Worm (Caenorhabditis elegans) whole organism, mixed stage, embryonic: ENCODE data around the gene dpy-3.

ENCODE experiments used
- M03D4.4 ChIP-seq: sonication (generic microtip); optimal IDR thresholded peaks from 2 replicates; lab custom pipeline; 2017; ENCODE audit warnings: mild to moderate bottlenecking, missing genetic modification characterization, missing compliant biosample characterization
- bed-3 ChIP-seq: fragments of 200-800 bp; sonication (Bioruptor generic); optimal IDR thresholded peaks from 3 replicates; lab custom pipeline; 2018; ENCODE audit warnings: mild to moderate bottlenecking, missing genetic modification characterization, moderate library complexity, missing compliant biosample characterization
- blmp-1 ChIP-seq: fragments of 150-350 bp; optimal IDR thresholded peaks from 2 replicates; lab custom pipeline; 2014; ENCODE audit warnings: missing biosample characterization, missing genetic modification characterization
- ceh-43 ChIP-seq: fragments of 200-800 bp; sonication (Bioruptor generic); optimal IDR thresholded peaks from 2 replicates; lab custom pipeline; 2018; ENCODE audit warnings: mild to moderate bottlenecking, missing genetic modification characterization, moderate library complexity, missing compliant biosample characterization
- ceh-83 ChIP-seq: fragments of 200-800 bp; sonication (Bioruptor generic); optimal IDR thresholded peaks from 2 replicates; lab custom pipeline; 2018; ENCODE audit warnings: mild to moderate bottlenecking, missing genetic modification characterization, missing compliant biosample characterization
- ces-1 ChIP-seq: fragments of 150-350 bp; optimal IDR thresholded peaks from 2 replicates; lab custom pipeline; 2014; ENCODE audit warnings: missing biosample characterization, missing genetic modification reagents, missing genetic modification characterization
- cnd-1 ChIP-seq: fragments of 200-800 bp; sonication (Bioruptor generic); optimal IDR thresholded peaks from 2 replicates; lab custom pipeline; 2018; ENCODE audit warnings: mild to moderate bottlenecking, missing genetic modification characterization, missing compliant biosample characterization
- drap-1 ChIP-seq: fragments of 200-800 bp; sonication (Bioruptor generic); optimal IDR thresholded peaks from 3 replicates; lab custom pipeline; 2018; ENCODE audit warnings: mild to moderate bottlenecking, missing genetic modification characterization, missing compliant biosample characterization
- elt-1 ChIP-seq: sonication (generic microtip); optimal IDR thresholded peaks from 2 replicates; lab custom pipeline; 2017; ENCODE audit warnings: missing genetic modification characterization, mild to moderate bottlenecking, missing compliant biosample characterization, antibody characterized with exemption, moderate library complexity, borderline replicate concordance; ENCODE audit not compliant: insufficient read depth
- flh-1 ChIP-seq: fragments of 200-800 bp; sonication (Bioruptor generic); optimal IDR thresholded peaks from 2 replicates; lab custom pipeline; 2018; ENCODE audit warnings: mild to moderate bottlenecking, missing genetic modification characterization, moderate library complexity, missing compliant biosample characterization
- ham-2 ChIP-seq: fragments of 200-800 bp; sonication (Bioruptor generic); optimal IDR thresholded peaks from 2 replicates; lab custom pipeline; 2018; ENCODE audit warnings: mild to moderate bottlenecking, missing genetic modification characterization, missing compliant biosample characterization
- hlh-1 ChIP-seq: fragments of 150-350 bp; optimal IDR thresholded peaks from 2 replicates; lab custom pipeline; 2014; ENCODE audit warnings: missing biosample characterization, missing genetic modification reagents, missing genetic modification characterization
- lin-13 ChIP-seq: fragments of 150-350 bp; optimal IDR thresholded peaks from 2 replicates; lab custom pipeline; 2014; ENCODE audit warnings: missing biosample characterization, missing genetic modification characterization
- mab-5 ChIP-seq: fragments of 150-350 bp; optimal IDR thresholded peaks from 2 replicates; lab custom pipeline; 2014; ENCODE audit warnings: missing biosample characterization, missing genetic modification characterization
- mep-1 ChIP-seq: fragments of 150-350 bp; optimal IDR thresholded peaks from 2 replicates; lab custom pipeline; 2017; ENCODE audit warnings: missing biosample characterization, missing genetic modification reagents, missing genetic modification characterization, inconsistent platforms
- mls-2 ChIP-seq: sonication (generic microtip); optimal IDR thresholded peaks from 2 replicates; lab custom pipeline; 2016; ENCODE audit warnings: mild to moderate bottlenecking, missing genetic modification characterization, moderate library complexity, missing compliant biosample characterization
- nhr-12 ChIP-seq: fragments of 150-350 bp; optimal IDR thresholded peaks from 2 replicates; lab custom pipeline; 2014; ENCODE audit warnings: missing biosample characterization, missing genetic modification characterization
- nhr-237 ChIP-seq: fragments of 150-350 bp; optimal IDR thresholded peaks from 2 replicates; lab custom pipeline; 2014; ENCODE audit warnings: missing biosample characterization, missing genetic modification characterization
- nhr-28 ChIP-seq: fragments of 150-350 bp; optimal IDR thresholded peaks from 2 replicates; lab custom pipeline; 2014; ENCODE audit warnings: missing biosample characterization, missing genetic modification characterization
- nhr-76 ChIP-seq: sonication (generic microtip); optimal IDR thresholded peaks from 2 replicates; lab custom pipeline; 2017; ENCODE audit warnings: missing biosample characterization, missing genetic modification characterization
- pha-4 ChIP-seq: fragments of 150-350 bp; optimal IDR thresholded peaks from 2 replicates; lab custom pipeline; 2018; ENCODE audit warnings: missing biosample characterization, missing genetic modification reagents, missing genetic modification characterization
- snpc-4 ChIP-seq: fragments of 150-350 bp; optimal IDR thresholded peaks from 2 replicates; lab custom pipeline; 2014; ENCODE audit warnings: missing biosample characterization, missing genetic modification characterization
- unc-120 ChIP-seq: sonication (generic microtip); optimal IDR thresholded peaks from 2 replicates; lab custom pipeline; 2017; ENCODE audit warnings: missing genetic modification characterization, missing compliant biosample characterization; ENCODE audit not compliant: poor library complexity, severe bottlenecking
- unc-62 ChIP-seq: fragments of 150-350 bp; optimal IDR thresholded peaks from 2 replicates; lab custom pipeline; 2014; ENCODE audit warnings: missing biosample characterization, missing genetic modification reagents, missing genetic modification characterization
- zip-8 ChIP-seq: fragments of 150-350 bp; optimal IDR thresholded peaks from 2 replicates; lab custom pipeline; 2014; ENCODE audit warnings: missing biosample characterization, missing genetic modification characterization
- ztf-11 ChIP-seq: fragments of 150-350 bp; optimal IDR thresholded peaks from 2 replicates; lab custom pipeline; 2014; ENCODE audit warnings: missing biosample characterization, missing genetic modification characterization

dpy-3 gene

DNA sequence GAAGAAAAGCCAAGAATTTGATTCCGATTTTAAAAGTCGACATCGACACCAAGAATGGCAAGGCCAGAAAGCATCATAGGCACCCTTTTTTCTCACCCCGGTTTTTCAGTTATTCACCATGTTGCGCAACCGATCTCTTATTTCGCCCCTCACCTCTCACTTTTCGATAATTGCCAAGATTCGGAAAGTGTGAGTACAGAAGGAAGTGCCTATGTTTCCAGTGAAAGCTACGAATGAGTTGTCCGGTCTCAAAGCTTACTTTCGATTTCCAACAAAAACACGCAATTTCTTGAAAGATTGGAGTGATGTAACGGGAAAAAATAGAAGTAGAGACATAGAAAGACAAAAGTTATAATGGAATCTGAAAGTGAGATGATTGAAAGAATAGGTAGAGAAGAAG lies 8.3 kb upstream of the dpy-3 start:
- no peak for TF ChIP-seq pha-4
- peak; percentile 19 for TF ChIP-seq blmp-1 (tag; lab: Kevin White, UChicago)
- TF ChIP-seq flh-1 (GFP tag; lab: Kevin White, UChicago), result no peak
- TF ChIP-seq mls-2, result no peak
- TF ChIP-seq drap-1 (GFP tag; lab: Kevin White, UChicago), result no peak
- peak; percentile 47 for TF ChIP-seq zip-8 (tag; lab: Kevin White, UChicago)
- no peak for TF ChIP-seq nhr-76 (tag; lab: Kevin White, UChicago)
- no peak for TF ChIP-seq cnd-1 (tag; lab: Kevin White, UChicago)
- no peak for TF ChIP-seq nhr-28 (tag; lab: Kevin White, UChicago)
- TF ChIP-seq, all 35 proteins: peak for 2

- peak; percentile 85 for TF ChIP-seq elt-1
- TF ChIP-seq ham-2 (GFP tag; lab: Kevin White, UChicago), result peak; percentile 47
- no peak for TF ChIP-seq nhr-12 (tag; lab: Kevin White, UChicago)
Observed at ce11 chrX:2152062-2152461, 6.6 kb upstream of the dpy-3 start.

ce11 chrX:2150006-2150405 lies 4.6 kb upstream of the dpy-3 start, which contains the start of gene npax-2:
Gene npax-2, minus strand, starts transcription at chrX:2150106.
- TF ChIP-seq nhr-12 (tag; lab: Kevin White, UChicago) (no peak), M03D4.4 (no peak), mab-5 (tag; lab: Kevin White, UChicago) (no peak), mep-1 (tag; lab: Kevin White, UChicago) (no peak), ceh-43 (no peak), drap-1 (GFP tag; lab: Kevin White, UChicago) (no peak), unc-120 (no peak), ztf-11 (tag; lab: Kevin White, UChicago) (no peak), bed-3 (GFP tag; lab: Kevin White, UChicago) (no peak), mls-2 (no peak)

DNA sequence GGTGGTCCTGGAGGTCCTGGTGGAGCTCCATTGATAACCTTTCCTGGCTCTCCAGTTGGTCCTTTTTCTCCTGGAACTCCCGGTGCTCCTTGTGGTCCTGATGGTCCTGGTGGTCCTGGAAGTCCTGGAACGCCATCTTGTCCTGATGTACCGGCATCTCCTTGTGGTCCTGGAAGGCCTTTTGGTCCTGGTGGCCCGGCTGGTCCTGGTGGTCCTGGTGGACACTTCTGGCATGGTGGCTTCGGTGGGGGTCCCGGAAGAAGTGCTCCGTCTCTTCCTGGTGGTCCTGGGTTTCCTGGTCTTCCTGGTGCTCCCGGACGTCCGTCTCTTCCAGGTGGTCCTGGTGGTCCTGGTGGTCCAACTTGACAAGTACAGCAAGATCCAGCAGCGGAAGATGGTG lies 572 bp downstream of the dpy-3 start:
- TF ChIP-seq nhr-12 (tag; lab: Kevin White, UChicago) (no peak), mls-2 (no peak), snpc-4 (no peak), unc-62 (GFP tag; lab: Kevin White, UChicago) (no peak), nhr-237 (tag; lab: Kevin White, UChicago) (no peak), ham-2 (GFP tag; lab: Kevin White, UChicago) (no peak), M03D4.4 (no peak), nhr-28 (tag; lab: Kevin White, UChicago) (no peak), ceh-83 (no peak), mep-1 (tag; lab: Kevin White, UChicago) (no peak)

- TF ChIP-seq unc-120 (no peak), lin-13 (no peak), nhr-76 (tag; lab: Kevin White, UChicago) (no peak), nhr-12 (tag; lab: Kevin White, UChicago) (no peak), cnd-1 (tag; lab: Kevin White, UChicago) (no peak), ham-2 (GFP tag; lab: Kevin White, UChicago) (no peak), mep-1 (tag; lab: Kevin White, UChicago) (no peak)
Observed at ce11 chrX:2144236-2144635, 1.2 kb downstream of the dpy-3 start.

DNA sequence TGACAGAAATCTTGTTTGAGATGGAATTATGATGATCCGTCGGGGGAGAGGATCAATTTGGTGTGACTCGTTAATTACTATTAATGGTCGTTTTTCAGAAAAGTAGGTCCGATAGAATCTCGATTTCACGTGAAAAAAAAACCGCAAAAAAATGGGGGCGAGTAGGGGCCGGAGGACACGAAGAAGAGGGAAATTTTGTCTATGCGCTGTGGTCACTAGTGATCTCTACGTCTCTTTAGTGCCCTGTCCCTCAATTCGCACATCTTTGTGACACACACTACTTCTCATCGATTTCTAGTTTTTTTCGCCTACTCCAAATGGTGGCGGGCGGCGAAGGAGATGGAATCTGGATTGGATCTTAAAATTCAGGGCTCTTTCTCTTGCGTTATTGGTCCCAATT lies 4.8 kb downstream of the dpy-3 start:
- no peak for TF ChIP-seq nhr-76 (tag; lab: Kevin White, UChicago)
- peak; percentile 44 for TF ChIP-seq ces-1 (GFP tag; lab: Kevin White, UChicago)

DNA sequence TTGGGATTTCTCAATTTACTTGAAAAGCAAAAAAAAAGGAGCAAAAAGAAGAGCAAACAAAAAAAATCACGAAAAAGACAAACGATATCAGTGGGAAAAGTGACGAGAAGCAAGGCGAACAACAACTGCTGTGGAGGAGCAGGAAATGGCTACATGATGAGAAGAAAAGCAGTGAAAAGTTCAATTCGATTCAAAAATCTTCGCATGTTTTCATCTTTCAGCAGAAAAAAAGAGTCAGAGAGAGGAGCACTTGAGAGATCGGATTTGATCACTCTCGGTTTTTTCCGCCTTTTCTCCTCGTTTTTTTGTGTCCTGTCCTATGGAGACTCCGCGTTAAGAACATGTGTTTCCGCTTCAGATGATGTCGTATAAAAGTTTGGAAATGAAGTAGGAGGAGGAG lies 6.5 kb downstream of the dpy-3 start:
- TF ChIP-seq mab-5 (tag; lab: Kevin White, UChicago) (no peak), hlh-1 (tag; lab: Kevin White, UChicago) (peak; percentile 53)
- TF ChIP-seq, all 35 proteins: peak for 1

DNA sequence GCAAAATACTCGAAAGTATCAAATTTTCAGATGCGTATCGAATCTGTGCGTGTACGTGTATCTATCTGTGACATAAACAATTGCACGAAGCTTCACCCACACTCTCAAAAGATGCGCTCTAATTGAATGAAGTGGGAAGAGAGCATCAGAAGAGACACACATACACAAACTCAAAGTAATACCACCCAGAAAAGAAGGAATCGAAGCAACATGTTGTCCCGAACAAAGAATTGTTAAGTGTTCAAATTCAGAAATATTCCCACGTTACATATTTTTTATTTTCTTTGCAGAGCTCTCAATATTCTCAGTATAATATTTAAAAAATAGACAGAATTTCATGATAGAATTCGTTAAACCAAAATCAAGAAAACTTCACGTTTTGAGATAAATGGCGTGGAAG lies 8.5 kb downstream of the dpy-3 start:
- TF ChIP-seq snpc-4 (no peak), ces-1 (GFP tag; lab: Kevin White, UChicago) (peak; percentile 62)
